Worm (Caenorhabditis elegans): ENCODE data around the gene C01C4.2.

DNA sequence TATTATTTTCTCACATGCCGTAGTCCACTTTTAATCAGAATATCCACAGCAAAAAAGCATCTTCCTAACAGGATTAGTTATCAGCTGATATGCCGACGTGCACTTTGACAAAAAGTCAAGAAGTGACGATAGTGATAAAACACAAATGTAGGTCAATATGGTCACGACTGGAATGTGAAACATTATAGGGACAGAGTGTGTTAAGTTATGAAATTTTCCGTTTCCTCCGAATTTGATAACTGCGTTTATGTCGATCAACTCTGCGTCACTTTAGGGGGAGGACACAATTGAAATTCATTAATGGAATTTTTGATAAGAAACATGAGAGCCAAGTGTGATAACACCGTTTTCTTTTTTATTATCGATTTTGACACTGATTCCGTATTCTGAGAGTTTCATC lies 14.1 kb downstream of the C01C4.2 start, which contains the start of gene aex-4:
- TF ChIP-seq ets-4 (tag; optimal IDR thresholded peaks at IDR 0.05) (no peak), hlh-8 (tag; optimal IDR thresholded peaks at IDR 0.05) (no peak), ceh-45 (GFP tag; IDR thresholded peaks at IDR 0.05) (no peak), hlh-30 (tag; optimal IDR thresholded peaks at IDR 0.05; ENCODE audit: insufficient read depth) (no peak), ref-2 (tag; optimal IDR thresholded peaks at IDR 0.05) (no peak), ttx-3 (tag; optimal IDR thresholded peaks at IDR 0.05) (no peak), unc-42 (tag; optimal IDR thresholded peaks at IDR 0.05) (no peak)
